Worm (Caenorhabditis elegans) whole organism, L1 larva: Measurements from ENCODE around the gene Y57E12B.1.

Experiments
- C34B4.2 ChIP-seq: sonication (generic microtip); optimal IDR thresholded peaks from 2 replicates; lab custom pipeline; 2017; ENCODE audit warnings: mild to moderate bottlenecking, missing genetic modification characterization, missing compliant biosample characterization
- blmp-1 ChIP-seq: fragments of 150-350 bp; optimal IDR thresholded peaks from 2 replicates; lab custom pipeline; 2014; ENCODE audit warnings: missing biosample characterization, missing genetic modification characterization
- ceh-82 ChIP-seq, 3 experiments: fragments of 150-350 bp in 1 of 3; sonication (generic microtip) in 2 of 3; optimal IDR thresholded peaks; 2 replicates each; lab custom pipeline; 2014 to 2017; ENCODE audit warnings: missing biosample characterization in 3 of 3, missing genetic modification characterization in 3 of 3
- fkh-10 ChIP-seq: sonication (generic microtip); optimal IDR thresholded peaks from 2 replicates; lab custom pipeline; 2017; ENCODE audit warnings: missing biosample characterization, missing genetic modification reagents, missing genetic modification characterization
- nhr-76 ChIP-seq: sonication (generic microtip); optimal IDR thresholded peaks from 2 replicates; lab custom pipeline; 2017; ENCODE audit warnings: missing biosample characterization, missing genetic modification characterization
- rnt-1 ChIP-seq: sonication (generic microtip); optimal IDR thresholded peaks from 2 replicates; lab custom pipeline; 2016; ENCODE audit warnings: mild to moderate bottlenecking, missing genetic modification characterization, moderate library complexity, missing compliant biosample characterization
- unc-30 ChIP-seq: sonication (generic microtip); optimal IDR thresholded peaks from 2 replicates; lab custom pipeline; 2017; ENCODE audit warnings: missing biosample characterization, missing genetic modification characterization
- ztf-4 ChIP-seq: fragments of 150-350 bp; optimal IDR thresholded peaks from 2 replicates; lab custom pipeline; 2014; ENCODE audit warnings: missing biosample characterization, missing genetic modification characterization

DNA sequence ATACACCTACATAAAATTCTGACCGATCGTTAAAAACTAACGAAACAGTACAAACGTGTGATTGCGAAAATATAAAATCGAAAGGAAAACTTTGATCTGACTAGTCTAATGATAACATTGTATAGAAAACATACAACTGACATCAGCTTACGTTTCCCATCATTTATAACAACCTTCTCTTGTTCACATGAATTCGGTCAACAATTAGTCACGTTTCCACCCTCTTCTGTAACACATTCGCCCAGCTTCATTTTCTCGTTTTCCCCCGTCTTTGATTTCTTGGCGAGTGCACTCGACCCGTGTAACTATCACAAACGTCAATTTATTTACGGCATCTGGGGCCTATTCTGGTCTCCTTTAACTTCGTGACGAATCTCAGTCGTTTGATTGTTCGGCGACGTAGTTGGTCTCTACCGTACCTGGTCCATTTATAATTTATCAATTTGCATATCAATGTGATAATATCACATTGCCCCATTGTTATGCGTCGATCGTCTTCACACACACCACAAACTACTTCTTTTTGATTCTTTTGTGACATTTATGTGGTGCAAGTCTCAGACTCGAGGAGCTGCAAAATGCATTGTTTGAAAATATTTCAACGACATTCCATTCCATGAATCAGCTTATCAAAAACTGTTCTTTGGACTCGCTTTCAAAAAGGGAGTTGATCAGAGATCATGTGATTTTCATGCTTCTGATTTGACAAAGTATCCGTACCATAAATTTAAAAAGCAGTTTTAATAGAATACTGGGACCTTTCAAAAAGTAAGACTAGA, 47.3 kb upstream of the Y57E12B.1 start:
- TF ChIP-seq nhr-76 (tag; lab: Kevin White, UChicago) (no peak), unc-30 (tag; lab: Kevin White, UChicago) (no peak), C34B4.2 (no peak), ztf-4 (tag; lab: Kevin White, UChicago) (peak; percentile 7), fkh-10 (GFP tag; lab: Kevin White, UChicago) (no peak), rnt-1 (peak; percentile 16), blmp-1 (tag; lab: Kevin White, UChicago) (no peak), ceh-82 (tag; optimal IDR thresholded peaks at IDR 0.05; lab: Kevin White, UChicago) (no peak)
